Worm (Caenorhabditis elegans) whole organism, L4/young adult: Measurements from ENCODE around the gene col-130.

ENCODE experiments used
- W03F9.2 ChIP-seq: fragments of 150-350 bp; optimal IDR thresholded peaks from 2 replicates; lab custom pipeline; 2014; ENCODE audit warnings: missing biosample characterization, missing genetic modification characterization
- him-1 ChIP-seq: sonication (generic microtip); optimal IDR thresholded peaks from 2 replicates; lab custom pipeline; 2016; ENCODE audit warnings: missing genotype, missing genetic modification reagents, missing genetic modification characterization, missing compliant biosample characterization

DNA sequence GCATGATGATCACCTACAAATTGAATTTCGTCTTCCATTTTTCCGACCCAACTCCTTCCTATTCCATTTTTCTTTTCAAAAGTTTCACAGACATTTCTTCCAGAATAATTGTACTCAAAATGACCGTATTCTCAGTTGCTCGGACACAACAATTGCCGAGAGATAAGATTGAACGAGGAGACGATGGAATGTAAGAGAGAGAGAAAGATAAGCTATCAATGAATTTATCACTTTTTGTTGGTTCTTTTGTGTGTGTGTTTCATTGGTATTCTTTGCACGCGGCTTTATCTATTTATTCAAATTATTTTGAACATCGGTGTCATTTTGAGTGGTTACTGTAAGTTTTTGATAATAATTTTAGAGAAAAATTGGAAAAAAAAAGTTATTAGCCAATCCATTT lies 7.9 kb downstream of the col-130 start, which contains the start of gene ugt-65:
- TF ChIP-seq W03F9.2 (tag; lab: Kevin White, UChicago) = no peak
- TF ChIP-seq him-1 (tag; lab: Kevin White, UChicago) = no peak
